Worm (Caenorhabditis elegans) whole organism, L1 larva: ENCODE data around the gene cutl-27.

Experiments used
- aly-2 ChIP-seq: fragments of 150-350 bp; optimal IDR thresholded peaks from 2 replicates; lab custom pipeline; 2014; ENCODE audit warnings: missing biosample characterization, missing genetic modification characterization
- ama-1 ChIP-seq: fragments of 150-350 bp; optimal IDR thresholded peaks from 2 replicates; lab custom pipeline; 2014
- ceh-82 ChIP-seq, 3 experiments: fragments of 150-350 bp in 1 of 3; sonication (generic microtip) in 2 of 3; optimal IDR thresholded peaks; 2 replicates each; lab custom pipeline; 2014 to 2017; ENCODE audit warnings: missing biosample characterization in 3 of 3, missing genetic modification characterization in 3 of 3
- egl-27 ChIP-seq, 2 experiments: fragments of 150-350 bp in 1 of 2; sonication (generic microtip); optimal IDR thresholded peaks; 3 replicates each; lab custom pipeline; 2017 to 2018; ENCODE audit warnings: missing biosample characterization in 2 of 2, missing genetic modification characterization in 2 of 2, missing genetic modification reagents in 2 of 2
- hlh-17 ChIP-seq: fragments of 200-800 bp; sonication (Bioruptor generic); optimal IDR thresholded peaks from 2 replicates; lab custom pipeline; 2018; ENCODE audit warnings: missing genetic modification characterization, mild to moderate bottlenecking, missing compliant biosample characterization, moderate library complexity, borderline replicate concordance
- lir-3 ChIP-seq: sonication (generic microtip); optimal IDR thresholded peaks from 2 replicates; lab custom pipeline; 2016; ENCODE audit warnings: mild to moderate bottlenecking, missing genetic modification characterization, moderate library complexity, missing compliant biosample characterization; ENCODE audit not compliant: poor library complexity
- nhr-28 ChIP-seq: fragments of 150-350 bp; optimal IDR thresholded peaks from 2 replicates; lab custom pipeline; 2014; ENCODE audit warnings: missing biosample characterization, missing genetic modification characterization
- snpc-4 ChIP-seq: fragments of 150-350 bp; optimal IDR thresholded peaks from 2 replicates; lab custom pipeline; 2014; ENCODE audit warnings: missing biosample characterization, missing genetic modification characterization
- unc-62 ChIP-seq: fragments of 150-350 bp; optimal IDR thresholded peaks from 2 replicates; lab custom pipeline; 2014; ENCODE audit warnings: missing biosample characterization, missing genetic modification reagents, missing genetic modification characterization
- ztf-11 ChIP-seq, 2 experiments: sonication (generic microtip); optimal IDR thresholded peaks; 2 replicates each; lab custom pipeline; 2016 to 2017; ENCODE audit warnings: missing genetic modification characterization in 2 of 2, missing biosample characterization in 1 of 2, missing compliant biosample characterization in 1 of 2

- TF ChIP-seq egl-27 (tag; optimal IDR thresholded peaks at IDR 0.05; lab: Kevin White, UChicago), result no peak
- TF ChIP-seq snpc-4 (tag; lab: Kevin White, UChicago), result no peak
- TF ChIP-seq ama-1 (lab: Kevin White, UChicago), result no peak
- no peak for TF ChIP-seq unc-62
- no peak for TF ChIP-seq aly-2 (tag; lab: Kevin White, UChicago)
- TF ChIP-seq ceh-82 (tag; optimal IDR thresholded peaks at IDR 0.05; lab: Kevin White, UChicago), result no peak
- TF ChIP-seq ztf-11 (tag; optimal IDR thresholded peaks at IDR 0.05; lab: Kevin White, UChicago), result no peak
- TF ChIP-seq nhr-28, result no peak
- TF ChIP-seq lir-3 (tag; lab: Kevin White, UChicago), result no peak
- no peak for TF ChIP-seq hlh-17 (GFP tag; lab: Kevin White, UChicago)
Measured at ce11 chrIV:11859995-11860605, 18.2 kb upstream of the cutl-27 start, which contains the start of gene mob-1.
